Worm (Caenorhabditis elegans) whole organism, L1 larva: ENCODE measurements around the gene Y32F6B.1.

Experiments used
- C34B4.2 ChIP-seq: sonication (generic microtip); optimal IDR thresholded peaks from 2 replicates; lab custom pipeline; 2017; ENCODE audit warnings: mild to moderate bottlenecking, missing genetic modification characterization, missing compliant biosample characterization
- F16B12.6 ChIP-seq: fragments of 150-350 bp; optimal IDR thresholded peaks from 2 replicates; lab custom pipeline; 2014; ENCODE audit warnings: missing biosample characterization, missing genetic modification characterization
- aly-2 ChIP-seq: fragments of 150-350 bp; optimal IDR thresholded peaks from 2 replicates; lab custom pipeline; 2014; ENCODE audit warnings: missing biosample characterization, missing genetic modification characterization
- ama-1 ChIP-seq: fragments of 150-350 bp; optimal IDR thresholded peaks from 2 replicates; lab custom pipeline; 2014
- blmp-1 ChIP-seq: fragments of 150-350 bp; optimal IDR thresholded peaks from 2 replicates; lab custom pipeline; 2014; ENCODE audit warnings: missing biosample characterization, missing genetic modification characterization
- ceh-63 ChIP-seq: fragments of 200-800 bp; sonication (Bioruptor generic); optimal IDR thresholded peaks from 2 replicates; lab custom pipeline; 2018; ENCODE audit warnings: mild to moderate bottlenecking, missing genetic modification characterization, missing compliant biosample characterization
- ceh-82 ChIP-seq, 3 experiments: fragments of 150-350 bp in 1 of 3; sonication (generic microtip) in 2 of 3; optimal IDR thresholded peaks; 2 replicates each; lab custom pipeline; 2014 to 2017; ENCODE audit warnings: missing biosample characterization in 3 of 3, missing genetic modification characterization in 3 of 3
- ceh-88 ChIP-seq: fragments of 200-800 bp; sonication (Bioruptor generic); IDR thresholded peaks from 2 replicates; pipeline ENCODE4 v1.3.6; 2022; ENCODE audit warnings: missing genetic modification characterization, missing compliant biosample characterization
- efl-3 ChIP-seq: fragments of 200-800 bp; sonication (Bioruptor generic); optimal IDR thresholded peaks from 2 replicates; lab custom pipeline; 2018; ENCODE audit warnings: mild to moderate bottlenecking, missing genetic modification characterization, missing compliant biosample characterization
- egl-13 ChIP-seq: sonication (generic microtip); optimal IDR thresholded peaks from 2 replicates; lab custom pipeline; 2016; ENCODE audit warnings: missing genotype, missing genetic modification reagents, missing genetic modification characterization, missing compliant biosample characterization
- egl-27 ChIP-seq, 2 experiments: fragments of 150-350 bp in 1 of 2; sonication (generic microtip); optimal IDR thresholded peaks; 3 replicates each; lab custom pipeline; 2017 to 2018; ENCODE audit warnings: missing biosample characterization in 2 of 2, missing genetic modification characterization in 2 of 2, missing genetic modification reagents in 2 of 2
- elt-3 ChIP-seq, 6 experiments: fragments of 150-350 bp in 1 of 6; sonication (generic microtip); optimal IDR thresholded peaks; 2 replicates each; lab custom pipeline; 2017 to 2018; ENCODE audit warnings: missing biosample characterization in 6 of 6, missing genetic modification characterization in 6 of 6, inconsistent platforms in 1 of 6
- ets-5 ChIP-seq: fragments of 200-800 bp; sonication (Bioruptor generic); IDR thresholded peaks from 2 replicates; pipeline ENCODE4 v1.3.6; 2022; ENCODE audit warnings: missing genetic modification characterization, missing compliant biosample characterization
- fkh-4 ChIP-seq: sonication (generic microtip); optimal IDR thresholded peaks from 2 replicates; lab custom pipeline; 2016; ENCODE audit warnings: missing compliant biosample characterization, missing genetic modification characterization, borderline replicate concordance
- fos-1 ChIP-seq: fragments of 150-350 bp; optimal IDR thresholded peaks from 2 replicates; lab custom pipeline; 2014; ENCODE audit warnings: missing biosample characterization, missing genetic modification characterization
- grh-1 ChIP-seq: fragments of 200-800 bp; sonication (Bioruptor generic); IDR thresholded peaks from 2 replicates; pipeline ENCODE4 v1.3.6; 2022; ENCODE audit warnings: missing genetic modification reagents, missing genetic modification characterization, missing compliant biosample characterization
- hlh-17 ChIP-seq: fragments of 200-800 bp; sonication (Bioruptor generic); optimal IDR thresholded peaks from 2 replicates; lab custom pipeline; 2018; ENCODE audit warnings: missing genetic modification characterization, mild to moderate bottlenecking, missing compliant biosample characterization, moderate library complexity, borderline replicate concordance
- hlh-4 ChIP-seq: sonication (generic microtip); optimal IDR thresholded peaks from 2 replicates; lab custom pipeline; 2016; ENCODE audit warnings: mild to moderate bottlenecking, missing genetic modification characterization, missing compliant biosample characterization
- isw-1 ChIP-seq: fragments of 200-800 bp; sonication (Bioruptor generic); IDR thresholded peaks from 2 replicates; pipeline ENCODE4 v1.3.6; 2022; ENCODE audit warnings: missing genetic modification characterization, missing compliant biosample characterization
- jun-1 ChIP-seq: fragments of 150-350 bp; optimal IDR thresholded peaks from 2 replicates; lab custom pipeline; 2014; ENCODE audit warnings: missing biosample characterization, missing genetic modification reagents, missing genetic modification characterization
- lin-13 ChIP-seq: fragments of 150-350 bp; optimal IDR thresholded peaks from 2 replicates; lab custom pipeline; 2014; ENCODE audit warnings: missing biosample characterization, missing genetic modification reagents, missing genetic modification characterization
- lin-14 ChIP-seq: fragments of 200-800 bp; sonication (Bioruptor generic); optimal IDR thresholded peaks from 2 replicates; lab custom pipeline; 2018; ENCODE audit warnings: mild to moderate bottlenecking, missing genetic modification characterization, moderate library complexity, missing compliant biosample characterization
- lin-39 ChIP-seq: fragments of 150-350 bp; optimal IDR thresholded peaks from 2 replicates; lab custom pipeline; 2014; ENCODE audit warnings: missing biosample characterization, missing genetic modification reagents, missing genetic modification characterization
- lir-3 ChIP-seq: sonication (generic microtip); optimal IDR thresholded peaks from 2 replicates; lab custom pipeline; 2016; ENCODE audit warnings: mild to moderate bottlenecking, missing genetic modification characterization, moderate library complexity, missing compliant biosample characterization; ENCODE audit not compliant: poor library complexity
- lsy-2 ChIP-seq, 2 experiments: fragments of 150-350 bp; optimal IDR thresholded peaks; 2 replicates each; lab custom pipeline; 2014; ENCODE audit warnings: missing biosample characterization in 2 of 2, missing genetic modification characterization in 2 of 2
- mab-9 ChIP-seq: fragments of 200-800 bp; sonication (Bioruptor generic); IDR thresholded peaks from 2 replicates; pipeline ENCODE4 v1.3.6; 2022; ENCODE audit warnings: missing genetic modification reagents, missing genetic modification characterization, missing compliant biosample characterization
- mdl-1 ChIP-seq, 2 experiments: fragments of 150-350 bp; optimal IDR thresholded peaks; 2 replicates each; lab custom pipeline; 2014 to 2017; ENCODE audit warnings: missing biosample characterization in 2 of 2, missing genetic modification characterization in 2 of 2, inconsistent platforms in 1 of 2
- nhr-11 ChIP-seq: fragments of 150-350 bp; optimal IDR thresholded peaks from 2 replicates; lab custom pipeline; 2014; ENCODE audit warnings: missing biosample characterization, missing genetic modification characterization
- nhr-19 ChIP-seq: fragments of 200-800 bp; sonication (Bioruptor generic); conservative IDR thresholded peaks from 2 replicates; pipeline ENCODE4 v1.3.6; 2022; ENCODE audit warnings: missing genetic modification characterization, missing compliant biosample characterization
- nhr-20 ChIP-seq: sonication (generic microtip); optimal IDR thresholded peaks from 2 replicates; lab custom pipeline; 2016; ENCODE audit warnings: mild to moderate bottlenecking, missing genetic modification characterization, missing compliant biosample characterization
- nhr-28 ChIP-seq: fragments of 150-350 bp; optimal IDR thresholded peaks from 2 replicates; lab custom pipeline; 2014; ENCODE audit warnings: missing biosample characterization, missing genetic modification characterization
- nhr-71 ChIP-seq: sonication (generic microtip); optimal IDR thresholded peaks from 2 replicates; lab custom pipeline; 2016; ENCODE audit warnings: mild to moderate bottlenecking, missing genetic modification characterization, moderate library complexity, missing compliant biosample characterization
- nhr-85 ChIP-seq: sonication (generic microtip); peaks from one replicate; lab custom pipeline; 2016; ENCODE audit warnings: missing genetic modification characterization, inconsistent platforms, missing compliant biosample characterization
- pag-3 ChIP-seq: sonication (generic microtip); optimal IDR thresholded peaks from 2 replicates; lab custom pipeline; 2017; ENCODE audit warnings: missing genetic modification characterization, mild to moderate bottlenecking, missing compliant biosample characterization, antibody characterized with exemption, borderline replicate concordance; ENCODE audit not compliant: insufficient read depth
- pqm-1 ChIP-seq: sonication (generic microtip); optimal IDR thresholded peaks from 3 replicates; lab custom pipeline; 2017; ENCODE audit warnings: missing biosample characterization, missing genetic modification characterization
- snu-23 ChIP-seq: sonication (generic microtip); optimal IDR thresholded peaks from 2 replicates; lab custom pipeline; 2016; ENCODE audit warnings: missing genetic modification characterization, missing compliant biosample characterization
- sox-4 ChIP-seq: sonication (generic microtip); optimal IDR thresholded peaks from 2 replicates; lab custom pipeline; 2016; ENCODE audit warnings: missing genetic modification characterization, missing compliant biosample characterization
- sptf-1 ChIP-seq: fragments of 150-350 bp; optimal IDR thresholded peaks from 2 replicates; lab custom pipeline; 2014; ENCODE audit warnings: missing biosample characterization, missing genetic modification characterization
- sup-37 ChIP-seq: fragments of 200-800 bp; sonication (Bioruptor generic); optimal IDR thresholded peaks from 2 replicates; lab custom pipeline; 2018; ENCODE audit warnings: mild to moderate bottlenecking, missing genetic modification characterization, missing compliant biosample characterization
- unc-86 ChIP-seq: sonication (generic microtip); optimal IDR thresholded peaks from 2 replicates; lab custom pipeline; 2016; ENCODE audit warnings: missing genetic modification characterization, missing compliant biosample characterization
- unc-98 ChIP-seq: fragments of 200-800 bp; sonication (Bioruptor generic); IDR thresholded peaks from 2 replicates; pipeline ENCODE4 v1.3.6; 2022; ENCODE audit warnings: missing genetic modification characterization, missing compliant biosample characterization
- vab-15 ChIP-seq: sonication (generic microtip); optimal IDR thresholded peaks from 2 replicates; lab custom pipeline; 2017; ENCODE audit warnings: missing genotype, mild to moderate bottlenecking, missing genetic modification characterization, missing compliant biosample characterization
- ztf-11 ChIP-seq, 2 experiments: sonication (generic microtip); optimal IDR thresholded peaks; 2 replicates each; lab custom pipeline; 2016 to 2017; ENCODE audit warnings: missing genetic modification characterization in 2 of 2, missing biosample characterization in 1 of 2, missing compliant biosample characterization in 1 of 2
- ztf-4 ChIP-seq: fragments of 150-350 bp; optimal IDR thresholded peaks from 2 replicates; lab custom pipeline; 2014; ENCODE audit warnings: missing biosample characterization, missing genetic modification characterization

Y32F6B.1 gene

ce11 chrV:10460685-10461084, 23.9 kb downstream of the Y32F6B.1 start:
- TF ChIP-seq sox-4 (tag; lab: Kevin White, UChicago): no peak
- no peak for TF ChIP-seq C34B4.2 (tag; lab: Kevin White, UChicago)
- TF ChIP-seq nhr-11: no peak
- TF ChIP-seq nhr-71 (tag; lab: Kevin White, UChicago): peak; percentile 37
- TF ChIP-seq blmp-1: peak; percentile 70
- TF ChIP-seq unc-86: no peak
- no peak for TF ChIP-seq F16B12.6 (tag; lab: Kevin White, UChicago)
- TF ChIP-seq nhr-20: peak; percentile 31
- TF ChIP-seq lir-3: no peak
- TF ChIP-seq ceh-63 (GFP tag; lab: Kevin White, UChicago): no peak
- TF ChIP-seq egl-13 (tag; lab: Kevin White, UChicago): no peak
- no peak for TF ChIP-seq mab-9
- TF ChIP-seq lsy-2 (tag; optimal IDR thresholded peaks at IDR 0.05; lab: Kevin White, UChicago): peak in 1 of 2 experiments; percentile 29
- no peak for TF ChIP-seq aly-2 (tag; lab: Kevin White, UChicago)
- TF ChIP-seq ztf-4: no peak
- TF ChIP-seq nhr-19: no peak; the same call in 1 of the 2 replicates
- TF ChIP-seq unc-98 (GFP tag; lab: Robert Waterston, UW): no peak
- TF ChIP-seq hlh-17 (GFP tag; lab: Kevin White, UChicago): no peak
- no peak for TF ChIP-seq ets-5 (GFP tag; lab: Robert Waterston, UW)
- TF ChIP-seq lin-39 (tag; lab: Kevin White, UChicago): no peak
- TF ChIP-seq hlh-4 (tag; lab: Kevin White, UChicago): no peak
- TF ChIP-seq ztf-11 (tag; optimal IDR thresholded peaks at IDR 0.05; lab: Kevin White, UChicago): no peak
- TF ChIP-seq ceh-82 (tag; optimal IDR thresholded peaks at IDR 0.05; lab: Kevin White, UChicago): no peak
- TF ChIP-seq fkh-4 (tag; lab: Kevin White, UChicago): no peak
- peak; percentile 90 for TF ChIP-seq nhr-85 (tag; lab: Kevin White, UChicago)
- TF ChIP-seq grh-1 (GFP tag; lab: Robert Waterston, UW): peak; percentile 24; the same call in 1 of the 2 replicates
- no peak for TF ChIP-seq pqm-1 (tag; lab: Kevin White, UChicago)
- TF ChIP-seq fos-1 (tag; lab: Kevin White, UChicago): no peak
- TF ChIP-seq lin-13 (GFP tag; lab: Kevin White, UChicago): no peak
- TF ChIP-seq lin-14 (GFP tag; lab: Kevin White, UChicago): peak; percentile 74
- TF ChIP-seq elt-3 (tag; optimal IDR thresholded peaks at IDR 0.05; lab: Kevin White, UChicago): peak in 3 of 6 experiments; percentile 25 to 86 (median 69)
- TF ChIP-seq efl-3 (GFP tag; lab: Kevin White, UChicago): no peak
- no peak for TF ChIP-seq isw-1
- no peak for TF ChIP-seq sup-37 (GFP tag; lab: Kevin White, UChicago)
- no peak for TF ChIP-seq vab-15 (tag; lab: Kevin White, UChicago)
- no peak for TF ChIP-seq pag-3 (tag; lab: Kevin White, UChicago)
- TF ChIP-seq snu-23: peak; percentile 30
- TF ChIP-seq egl-27 (tag; optimal IDR thresholded peaks at IDR 0.05; lab: Kevin White, UChicago): no peak
- no peak for TF ChIP-seq jun-1 (tag; lab: Kevin White, UChicago)
- TF ChIP-seq ceh-88 (GFP tag; lab: Robert Waterston, UW): no peak
- no peak for TF ChIP-seq ama-1 (lab: Kevin White, UChicago)
- TF ChIP-seq sptf-1 (tag; lab: Kevin White, UChicago): no peak
- no peak for TF ChIP-seq mdl-1 (tag; optimal IDR thresholded peaks at IDR 0.05; lab: Kevin White, UChicago)
- TF ChIP-seq nhr-28 (tag; lab: Kevin White, UChicago): no peak
